Fruit fly (Drosophila melanogaster): Measurements from ENCODE around the gene CG14259.

The CG14259 gene

DNA sequence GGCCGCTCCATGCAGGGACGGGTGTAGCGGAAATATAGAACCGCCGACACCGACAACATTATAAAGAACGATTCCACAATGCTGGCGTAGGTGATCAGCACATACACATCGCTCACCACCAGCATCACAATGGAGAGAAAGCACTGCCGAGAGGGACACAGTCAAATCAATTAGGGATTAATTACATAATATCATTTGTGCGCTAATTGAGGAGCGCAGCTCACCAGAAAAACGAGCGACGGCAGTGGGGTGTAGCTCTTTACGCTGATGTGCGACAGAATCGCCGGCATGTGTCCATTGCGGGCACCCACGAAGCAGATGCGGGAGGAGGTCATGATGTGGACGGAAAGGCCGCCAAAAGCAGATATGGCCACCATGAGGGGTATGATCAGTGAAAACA is 15.1 kb downstream of the CG14259 start:
- TF ChIP-seq Myc (optimal IDR thresholded peaks at IDR 0.05) (no peak), ttk (optimal IDR thresholded peaks at IDR 0.05) (no peak), psq (optimal IDR thresholded peaks at IDR 0.05) (no peak), Sin3A (optimal IDR thresholded peaks at IDR 0.05) (no peak), h (optimal IDR thresholded peaks at IDR 0.05) (no peak), insv (optimal IDR thresholded peaks at IDR 0.05) (no peak)

- TF ChIP-seq Sin3A (optimal IDR thresholded peaks at IDR 0.05) = no peak
- no peak for TF ChIP-seq h (optimal IDR thresholded peaks at IDR 0.05)
These were observed 17.7 kb downstream of the CG14259 start, which contains the start of the genes gb and CG5815 for dm6 chr3R:27111784-27112602. Gene gb, minus strand, starts transcription at chr3R:27112270. Gene CG5815, plus strand, starts transcription at chr3R:27112566.

DNA sequence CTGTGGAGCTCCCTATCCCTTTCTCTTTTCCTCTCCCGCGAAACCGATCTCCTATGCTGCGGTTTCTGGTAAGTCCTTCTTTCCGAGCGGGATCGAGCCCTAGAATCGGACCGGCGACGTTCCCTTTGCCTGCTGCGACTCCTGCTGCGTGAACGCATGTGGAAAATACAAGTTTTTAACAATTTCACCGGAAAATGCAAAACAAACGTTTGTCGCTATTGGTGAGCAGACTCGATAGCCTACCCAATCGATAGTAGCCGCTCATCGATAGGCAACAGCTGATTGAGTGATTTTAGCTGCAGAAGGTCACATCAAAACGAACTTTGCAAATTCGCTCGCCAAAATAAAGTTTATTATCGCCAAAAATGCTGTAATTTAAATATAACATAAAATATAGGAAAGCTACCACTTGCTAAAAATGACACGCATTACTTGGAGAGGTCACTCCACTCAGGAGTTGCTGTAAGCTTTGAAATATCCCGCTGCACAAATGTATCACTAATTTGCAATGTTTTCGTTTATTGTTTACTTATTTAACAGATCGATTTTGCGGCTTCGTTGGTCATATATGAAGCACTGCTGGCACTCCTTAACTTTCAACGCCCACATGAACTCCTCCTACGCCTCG is 22.2 kb downstream of the CG14259 start, which contains the start of the genes CG6066 and CG5880:
CG6066 (minus strand) TSS at position 243 of the 628 bp plus-strand sequence.
CG5880 (plus strand) TSS at position 281 of the 628 bp plus-strand sequence.
- TF ChIP-seq Sin3A (optimal IDR thresholded peaks at IDR 0.05) = no peak
- TF ChIP-seq Myc (optimal IDR thresholded peaks at IDR 0.05) = no peak
- TF ChIP-seq ttk (optimal IDR thresholded peaks at IDR 0.05) = no peak
- no peak for TF ChIP-seq psq (optimal IDR thresholded peaks at IDR 0.05)
- TF ChIP-seq insv (optimal IDR thresholded peaks at IDR 0.05) = no peak
- no peak for TF ChIP-seq h (optimal IDR thresholded peaks at IDR 0.05)

DNA sequence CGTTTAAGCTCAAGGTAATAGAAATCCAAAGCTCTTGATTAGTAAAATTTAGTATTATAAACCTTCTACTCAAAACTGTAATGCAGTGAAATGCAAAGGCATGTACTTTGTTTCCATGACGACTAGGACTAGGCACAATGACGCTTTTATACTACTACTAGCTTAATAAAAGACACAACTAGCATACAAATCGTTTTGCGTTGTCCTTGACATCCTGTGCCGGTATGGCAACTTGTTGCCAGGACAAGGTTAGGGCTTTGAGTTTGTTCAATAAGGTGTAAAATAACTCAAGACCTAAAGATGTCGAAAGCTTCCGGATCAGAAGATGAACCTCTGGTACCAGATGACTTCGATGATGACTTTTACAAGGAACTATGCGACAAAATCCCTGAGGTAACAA is 24.0 kb downstream of the CG14259 start, which contains the start of gene CG5882:
CG5882 (plus strand) TSS at position 301 of the 400 bp plus-strand sequence.
- TF ChIP-seq insv (optimal IDR thresholded peaks at IDR 0.05) = no peak
- TF ChIP-seq psq (optimal IDR thresholded peaks at IDR 0.05) = no peak
- TF ChIP-seq Sin3A (optimal IDR thresholded peaks at IDR 0.05) = no peak
- no peak for TF ChIP-seq h (optimal IDR thresholded peaks at IDR 0.05)

DNA sequence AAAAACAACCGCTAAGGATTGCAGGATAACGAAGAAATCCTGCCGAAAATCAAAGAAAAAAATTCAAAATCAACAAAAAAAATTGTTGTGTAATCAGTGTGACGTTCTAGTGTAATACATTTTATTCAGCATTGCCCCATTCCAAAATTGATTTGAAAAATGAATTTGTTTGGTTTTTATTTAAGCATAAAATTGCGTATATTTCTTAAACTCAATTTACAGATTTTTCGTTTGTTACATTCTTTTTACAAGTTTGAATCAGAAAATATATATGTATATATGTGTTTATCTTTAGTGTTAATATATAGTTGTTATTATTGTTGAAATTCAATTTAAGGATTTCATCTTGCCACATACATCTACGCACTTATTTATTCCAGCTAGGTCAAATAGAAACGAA is 30.3 kb downstream of the CG14259 start, which contains the start of gene CG6059:
CG6059 (minus strand) TSS at position 101 of the 400 bp plus-strand sequence.
- TF ChIP-seq ttk (optimal IDR thresholded peaks at IDR 0.05) = no peak
- no peak for TF ChIP-seq Myc (optimal IDR thresholded peaks at IDR 0.05)

DNA sequence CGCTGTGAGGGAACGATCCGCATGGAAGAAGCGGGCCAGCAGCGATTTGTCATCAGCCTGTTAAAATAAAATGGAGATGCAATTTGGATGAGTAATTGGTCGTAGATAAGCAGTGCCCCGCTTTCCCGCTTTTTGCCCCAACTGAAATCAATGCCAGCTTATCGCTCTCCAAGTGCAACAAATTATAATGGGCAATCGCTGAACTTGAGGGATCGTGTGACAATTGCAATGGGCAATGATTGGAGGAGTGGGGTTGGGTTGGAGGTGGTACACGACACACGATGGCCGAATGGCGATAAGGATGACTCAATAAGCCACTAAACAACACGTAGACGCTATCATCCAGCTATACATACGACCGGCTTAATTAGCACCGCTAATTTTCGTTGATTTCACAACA is 34.4 kb downstream of the CG14259 start:
- no peak for TF ChIP-seq ttk (optimal IDR thresholded peaks at IDR 0.05)
- TF ChIP-seq h (optimal IDR thresholded peaks at IDR 0.05) = no peak
- no peak for TF ChIP-seq Myc (optimal IDR thresholded peaks at IDR 0.05)
- no peak for TF ChIP-seq psq (optimal IDR thresholded peaks at IDR 0.05)
- TF ChIP-seq insv (optimal IDR thresholded peaks at IDR 0.05) = no peak
- no peak for TF ChIP-seq Sin3A (optimal IDR thresholded peaks at IDR 0.05)

- TF ChIP-seq psq (optimal IDR thresholded peaks at IDR 0.05) (no peak), insv (optimal IDR thresholded peaks at IDR 0.05) (no peak), Sin3A (optimal IDR thresholded peaks at IDR 0.05) (no peak), Myc (optimal IDR thresholded peaks at IDR 0.05) (no peak), ttk (optimal IDR thresholded peaks at IDR 0.05) (no peak), h (optimal IDR thresholded peaks at IDR 0.05) (no peak)
These were observed 35.5 kb downstream of the CG14259 start for dm6 chr3R:27129580-27130385.

DNA sequence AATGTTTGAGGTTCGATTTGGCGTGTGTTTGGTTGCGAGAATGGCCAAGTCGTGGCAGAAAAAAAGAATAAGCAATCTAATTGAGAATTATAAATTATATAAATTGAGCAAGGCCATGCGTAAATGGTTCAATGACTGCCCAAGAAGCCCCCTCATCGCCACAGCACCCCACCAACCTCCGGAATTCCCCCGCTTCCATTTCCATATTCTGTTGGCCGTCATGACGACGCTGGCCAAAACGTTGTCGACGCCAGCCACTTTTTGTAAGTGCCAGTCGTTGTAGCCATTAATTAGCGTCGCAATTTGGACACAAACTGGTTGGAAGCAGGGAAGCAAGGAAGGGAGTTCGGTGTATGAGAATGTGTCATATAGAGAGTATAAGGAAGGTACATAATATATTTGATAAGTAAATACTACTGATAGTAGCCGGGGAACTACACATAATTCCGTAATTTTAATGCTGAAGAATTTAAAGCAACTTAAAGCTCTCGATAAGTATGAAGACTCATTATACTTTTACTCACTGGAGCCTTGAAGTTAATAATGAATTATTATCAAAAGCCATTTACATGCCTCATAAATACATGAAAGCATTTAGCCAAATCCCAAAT is 36.3 kb downstream of the CG14259 start:
- TF ChIP-seq psq (optimal IDR thresholded peaks at IDR 0.05) (no peak), ttk (optimal IDR thresholded peaks at IDR 0.05) (no peak), insv (optimal IDR thresholded peaks at IDR 0.05) (no peak), h (optimal IDR thresholded peaks at IDR 0.05) (no peak), Sin3A (optimal IDR thresholded peaks at IDR 0.05) (no peak), Myc (optimal IDR thresholded peaks at IDR 0.05) (no peak)

DNA sequence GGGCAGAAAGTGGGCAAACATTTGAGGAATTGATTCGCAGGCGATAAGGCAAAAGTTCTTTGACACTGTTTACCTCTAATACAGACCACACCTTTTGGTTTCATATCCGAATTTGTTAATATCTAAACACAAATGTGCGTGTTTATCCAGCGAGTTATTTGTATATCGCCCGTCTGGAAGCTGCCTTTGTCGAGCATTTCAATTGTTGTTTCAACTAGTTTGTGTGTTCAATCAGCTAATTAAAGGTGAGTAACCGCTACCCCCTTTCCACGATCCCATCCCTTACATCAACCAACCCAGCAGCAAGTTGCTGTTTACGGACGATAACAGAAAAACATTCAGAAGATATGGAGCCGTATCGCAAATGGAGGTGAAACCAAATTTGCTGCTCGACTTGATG is 37.1 kb downstream of the CG14259 start:
- TF ChIP-seq Myc (optimal IDR thresholded peaks at IDR 0.05) (no peak), psq (optimal IDR thresholded peaks at IDR 0.05) (no peak), Sin3A (optimal IDR thresholded peaks at IDR 0.05) (no peak)

DNA sequence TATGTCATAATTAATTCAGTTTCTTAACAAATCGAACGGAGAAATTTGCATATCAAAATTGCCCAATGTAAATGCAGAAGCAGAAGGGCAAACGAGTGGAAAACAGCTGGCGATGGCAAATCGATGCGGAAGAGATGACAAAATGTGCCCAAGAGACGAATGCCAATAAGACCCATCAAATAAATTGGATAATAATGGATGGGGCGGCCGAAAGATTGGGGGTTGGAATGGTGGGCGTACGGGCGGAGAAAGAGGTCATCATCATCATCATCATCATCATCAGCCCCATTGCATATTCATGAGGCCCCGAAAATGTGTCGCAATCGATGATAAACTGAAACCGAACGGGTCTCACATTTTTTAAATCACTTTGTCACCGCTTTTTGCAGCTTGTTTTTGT is 39.7 kb downstream of the CG14259 start:
- TF ChIP-seq Myc (optimal IDR thresholded peaks at IDR 0.05) (no peak), ttk (optimal IDR thresholded peaks at IDR 0.05) (no peak), Sin3A (optimal IDR thresholded peaks at IDR 0.05) (no peak), h (optimal IDR thresholded peaks at IDR 0.05) (no peak), insv (optimal IDR thresholded peaks at IDR 0.05) (no peak), psq (optimal IDR thresholded peaks at IDR 0.05) (no peak)

dm6 chr3R:27134728-27135361 is 40.5 kb downstream of the CG14259 start:
- no peak for TF ChIP-seq h (optimal IDR thresholded peaks at IDR 0.05)
- TF ChIP-seq Sin3A (optimal IDR thresholded peaks at IDR 0.05) = no peak
- no peak for TF ChIP-seq insv (optimal IDR thresholded peaks at IDR 0.05)
- no peak for TF ChIP-seq psq (optimal IDR thresholded peaks at IDR 0.05)
- TF ChIP-seq ttk (optimal IDR thresholded peaks at IDR 0.05) = no peak
- TF ChIP-seq Myc (optimal IDR thresholded peaks at IDR 0.05) = no peak
